Fruit fly (Drosophila melanogaster): ENCODE results near the gene CG10616.

The CG10616 gene

dm6 chr3L:12523941-12524340 is 52.4 kb downstream of the CG10616 start, which contains the start of the genes ver and Gcn5 (continued):
- peak; percentile 72 for TF ChIP-seq CG17912 (GFP tag; optimal IDR thresholded peaks at IDR 0.05)
- TF ChIP-seq CG7963 (GFP tag; IDR thresholded peaks at IDR 0.05; ENCODE audit: partially characterized antibody), result no peak
- peak; percentile 75 for TF ChIP-seq run (tag; optimal IDR thresholded peaks at IDR 0.05)
- TF ChIP-seq Pdp1 (GFP tag; optimal IDR thresholded peaks at IDR 0.05), result peak; percentile 85 to 86
- TF ChIP-seq slou (GFP tag; optimal IDR thresholded peaks at IDR 0.05), result peak; percentile 84
- TF ChIP-seq CG8359 (GFP tag; optimal IDR thresholded peaks at IDR 0.05; ENCODE audit: borderline replicate concordance), result peak; percentile 60
- TF ChIP-seq CG9932 (GFP tag; IDR thresholded peaks at IDR 0.05), result peak; percentile 95
- TF ChIP-seq toy (GFP tag; IDR thresholded peaks at IDR 0.05), result peak; percentile 69; the same call in 1 of the 2 replicates
- TF ChIP-seq inv (GFP tag; IDR thresholded peaks at IDR 0.05; ENCODE audit: partially characterized antibody), result no peak
- peak; percentile 90 for TF ChIP-seq CG1024 (GFP tag; IDR thresholded peaks at IDR 0.05)
- peak; percentile 89 for TF ChIP-seq Atf6 (GFP tag; IDR thresholded peaks at IDR 0.05)
- TF ChIP-seq ara (GFP tag; IDR thresholded peaks at IDR 0.05), result peak; percentile 89
- peak; percentile 87 for TF ChIP-seq CG15601 (tag; optimal IDR thresholded peaks at IDR 0.05)
- TF ChIP-seq gro (GFP tag; optimal IDR thresholded peaks at IDR 0.05), result peak; percentile 56
- peak; percentile 92 for TF ChIP-seq CG1602 (GFP tag; optimal IDR thresholded peaks at IDR 0.05)
- no peak for TF ChIP-seq zen2 (GFP tag; IDR thresholded peaks at IDR 0.05; ENCODE audit: partially characterized antibody)
- TF ChIP-seq CG42726 (GFP tag; IDR thresholded peaks at IDR 0.05; ENCODE audit: partially characterized antibody), result no peak
- no peak for TF ChIP-seq eve (GFP tag; optimal IDR thresholded peaks at IDR 0.05)
- TF ChIP-seq tin (GFP tag; optimal IDR thresholded peaks at IDR 0.05), result peak; percentile 86
- peak; percentile 90 for TF ChIP-seq Abd-B (GFP tag; optimal IDR thresholded peaks at IDR 0.05)
- peak; percentile 35 for TF ChIP-seq disco-r (GFP tag; optimal IDR thresholded peaks at IDR 0.05)
- TF ChIP-seq Dek (tag; optimal IDR thresholded peaks at IDR 0.05), result peak; percentile 92
- peak; percentile 87 for TF ChIP-seq MBD-R2 (GFP tag; IDR thresholded peaks at IDR 0.05)
- peak; percentile 91 for TF ChIP-seq CG3847 (GFP tag; IDR thresholded peaks at IDR 0.05)
- TF ChIP-seq Jarid2 (GFP tag; optimal IDR thresholded peaks at IDR 0.05), result peak; percentile 61
- peak; percentile 57; the same call in 1 of the 2 replicates for TF ChIP-seq Lim3 (GFP tag; IDR thresholded peaks at IDR 0.05)
- peak; percentile 52 for TF ChIP-seq pzg (GFP tag; optimal IDR thresholded peaks at IDR 0.05)
- TF ChIP-seq CG34224 (GFP tag; IDR thresholded peaks at IDR 0.05; ENCODE audit: partially characterized antibody), result peak; percentile 24; the same call in 1 of the 3 replicates
- TF ChIP-seq tup (GFP tag; optimal IDR thresholded peaks at IDR 0.05), result peak; percentile 81
- TF ChIP-seq corto (GFP tag; optimal IDR thresholded peaks at IDR 0.05), result peak; percentile 89
- TF ChIP-seq CG4617 (GFP tag; optimal IDR thresholded peaks at IDR 0.05; ENCODE audit: borderline replicate concordance), result peak; percentile 74
- peak; percentile 79 for TF ChIP-seq Antp (GFP tag; optimal IDR thresholded peaks at IDR 0.05)
- TF ChIP-seq gsb-n (tag; optimal IDR thresholded peaks at IDR 0.05), result no peak
- TF ChIP-seq sna (GFP tag; IDR thresholded peaks at IDR 0.05; ENCODE audit: partially characterized antibody), result no peak
- TF ChIP-seq Nf-YA (GFP tag; IDR thresholded peaks at IDR 0.05), result peak; percentile 86
- peak; percentile 78 for TF ChIP-seq jumu (GFP tag; optimal IDR thresholded peaks at IDR 0.05)
- TF ChIP-seq CG11085 (GFP tag; IDR thresholded peaks at IDR 0.05), result peak; percentile 86
- TF ChIP-seq CG14860 (GFP tag; IDR thresholded peaks at IDR 0.05; ENCODE audit: partially characterized antibody), result no peak
- TF ChIP-seq CG4404 (GFP tag; IDR thresholded peaks at IDR 0.05), result peak; percentile 87
- peak; percentile 94 for TF ChIP-seq CG14441 (GFP tag; IDR thresholded peaks at IDR 0.05)
- peak; percentile 28 for TF ChIP-seq pfk (GFP tag; optimal IDR thresholded peaks at IDR 0.05)
- peak; percentile 89 for TF ChIP-seq CG1603 (tag; optimal IDR thresholded peaks at IDR 0.05)
- peak; percentile 92 for TF ChIP-seq Fer3 (tag; optimal IDR thresholded peaks at IDR 0.05)
- no peak for TF ChIP-seq Trl (optimal IDR thresholded peaks at IDR 0.05)
- TF ChIP-seq Trl (GFP tag; optimal IDR thresholded peaks at IDR 0.05), result peak; percentile 86
- TF ChIP-seq sens (GFP tag), result peak; percentile 97
- peak in 1 of 2 experiments; percentile 65 for TF ChIP-seq crp (GFP tag; optimal IDR thresholded peaks at IDR 0.05)
- peak; percentile 95 for TF ChIP-seq Xrp1 (GFP tag; IDR thresholded peaks at IDR 0.05)
- TF ChIP-seq twi (tag; optimal IDR thresholded peaks at IDR 0.05), result peak; percentile 73
- TF ChIP-seq unc-4 (GFP tag; IDR thresholded peaks at IDR 0.05; ENCODE audit: partially characterized antibody), result no peak
